Worm (Caenorhabditis elegans) whole organism, late embryonic: ENCODE measurements around the gene F46C5.10.

ENCODE experiments used
- C08G9.2 ChIP-seq: sonication (generic microtip); optimal IDR thresholded peaks from 2 replicates; lab custom pipeline; 2016; ENCODE audit warnings: mild to moderate bottlenecking, missing genetic modification characterization, moderate library complexity, missing compliant biosample characterization
- F13H6.1 ChIP-seq: sonication (generic microtip); optimal IDR thresholded peaks from 2 replicates; lab custom pipeline; 2016; ENCODE audit warnings: missing genetic modification characterization, missing compliant biosample characterization
- K02D7.2 ChIP-seq: sonication (generic microtip); optimal IDR thresholded peaks from 2 replicates; lab custom pipeline; 2017; ENCODE audit warnings: mild to moderate bottlenecking, missing genetic modification characterization, missing compliant biosample characterization
- K09A11.1 ChIP-seq: sonication (generic microtip); optimal IDR thresholded peaks from 2 replicates; lab custom pipeline; 2017; ENCODE audit warnings: antibody characterized with exemption, mild to moderate bottlenecking, missing genetic modification characterization, missing compliant biosample characterization; ENCODE audit not compliant: insufficient read depth
- ahr-1 ChIP-seq: sonication (generic microtip); optimal IDR thresholded peaks from 2 replicates; lab custom pipeline; 2016; ENCODE audit warnings: missing genetic modification characterization, missing compliant biosample characterization
- ama-1 ChIP-seq: fragments of 150-350 bp; optimal IDR thresholded peaks from 2 replicates; lab custom pipeline; 2014
- ceh-14 ChIP-seq: sonication (generic microtip); optimal IDR thresholded peaks from 2 replicates; lab custom pipeline; 2016; ENCODE audit warnings: missing genotype, missing genetic modification characterization, missing compliant biosample characterization
- ceh-18 ChIP-seq: sonication (generic microtip); optimal IDR thresholded peaks from 2 replicates; lab custom pipeline; 2016; ENCODE audit warnings: missing genetic modification characterization, missing compliant biosample characterization
- ceh-24 ChIP-seq: sonication (generic microtip); optimal IDR thresholded peaks from 2 replicates; lab custom pipeline; 2016; ENCODE audit warnings: mild to moderate bottlenecking, missing genetic modification characterization, missing compliant biosample characterization
- ceh-34 ChIP-seq: sonication (generic microtip); optimal IDR thresholded peaks from 2 replicates; lab custom pipeline; 2016; ENCODE audit warnings: mild to moderate bottlenecking, missing genetic modification characterization, missing compliant biosample characterization
- ceh-48 ChIP-seq: sonication (generic microtip); optimal IDR thresholded peaks from 2 replicates; lab custom pipeline; 2016; ENCODE audit warnings: missing genetic modification characterization, inconsistent platforms, missing compliant biosample characterization
- ceh-9 ChIP-seq: sonication (generic microtip); optimal IDR thresholded peaks from 2 replicates; lab custom pipeline; 2016; ENCODE audit warnings: mild to moderate bottlenecking, missing genetic modification characterization, inconsistent platforms, missing compliant biosample characterization
- dmd-4 ChIP-seq: sonication (generic microtip); optimal IDR thresholded peaks from 2 replicates; lab custom pipeline; 2016; ENCODE audit warnings: borderline replicate concordance, missing genetic modification characterization, missing compliant biosample characterization
- elt-4 ChIP-seq: sonication (generic microtip); optimal IDR thresholded peaks from 2 replicates; lab custom pipeline; 2016; ENCODE audit warnings: missing genetic modification characterization, missing compliant biosample characterization
- ets-4 ChIP-seq: sonication (generic microtip); optimal IDR thresholded peaks from 2 replicates; lab custom pipeline; 2016; ENCODE audit warnings: missing genetic modification characterization, missing compliant biosample characterization
- eyg-1 ChIP-seq: sonication (generic microtip); optimal IDR thresholded peaks from 2 replicates; lab custom pipeline; 2016; ENCODE audit warnings: missing genotype, missing genetic modification characterization, missing compliant biosample characterization
- fax-1 ChIP-seq: sonication (generic microtip); optimal IDR thresholded peaks from 2 replicates; lab custom pipeline; 2016; ENCODE audit warnings: missing genotype, missing genetic modification characterization, missing compliant biosample characterization
- fkh-10 ChIP-seq: fragments of 150-350 bp; optimal IDR thresholded peaks from 2 replicates; lab custom pipeline; 2014; ENCODE audit warnings: missing biosample characterization, missing genetic modification reagents, missing genetic modification characterization
- hlh-13 ChIP-seq: fragments of 200-800 bp; sonication (Bioruptor generic); optimal IDR thresholded peaks from 2 replicates; lab custom pipeline; 2018; ENCODE audit warnings: mild to moderate bottlenecking, missing genetic modification characterization, missing compliant biosample characterization
- hlh-30 ChIP-seq: sonication (generic microtip); optimal IDR thresholded peaks from 2 replicates; lab custom pipeline; 2017; ENCODE audit warnings: antibody characterized with exemption, missing genetic modification characterization, missing compliant biosample characterization; ENCODE audit not compliant: insufficient read depth
- madf-2 ChIP-seq: sonication (generic microtip); optimal IDR thresholded peaks from 2 replicates; lab custom pipeline; 2017; ENCODE audit warnings: missing genetic modification characterization, missing compliant biosample characterization
- mec-3 ChIP-seq: sonication (generic microtip); optimal IDR thresholded peaks from 2 replicates; lab custom pipeline; 2016; ENCODE audit warnings: borderline replicate concordance, missing genetic modification characterization, missing compliant biosample characterization
- npax-4 ChIP-seq: sonication (generic microtip); optimal IDR thresholded peaks from 2 replicates; lab custom pipeline; 2016; ENCODE audit warnings: missing genetic modification characterization, missing compliant biosample characterization
- odd-2 ChIP-seq: sonication (generic microtip); optimal IDR thresholded peaks from 2 replicates; lab custom pipeline; 2017; ENCODE audit warnings: antibody characterized with exemption, mild to moderate bottlenecking, missing genetic modification characterization, missing compliant biosample characterization
- pag-3 ChIP-seq: sonication (generic microtip); optimal IDR thresholded peaks from 2 replicates; lab custom pipeline; 2016; ENCODE audit warnings: missing compliant biosample characterization, missing genetic modification characterization, borderline replicate concordance
- pat-9 ChIP-seq: fragments of 200-800 bp; sonication (Bioruptor generic); optimal IDR thresholded peaks from 2 replicates; lab custom pipeline; 2018; ENCODE audit warnings: mild to moderate bottlenecking, missing genetic modification characterization, moderate library complexity, missing compliant biosample characterization
- pax-1 ChIP-seq: fragments of 150-350 bp; optimal IDR thresholded peaks from 2 replicates; lab custom pipeline; 2014; ENCODE audit warnings: missing biosample characterization, missing genetic modification characterization
- pha-4 ChIP-seq: fragments of 150-350 bp; optimal IDR thresholded peaks from 2 replicates; lab custom pipeline; 2018; ENCODE audit warnings: missing biosample characterization, missing genetic modification reagents, missing genetic modification characterization
- pqm-1 ChIP-seq: sonication (generic microtip); optimal IDR thresholded peaks from 2 replicates; lab custom pipeline; 2016; ENCODE audit warnings: missing genetic modification characterization, missing compliant biosample characterization
- rnt-1 ChIP-seq: sonication (generic microtip); optimal IDR thresholded peaks from 2 replicates; lab custom pipeline; 2016; ENCODE audit warnings: missing genetic modification characterization, missing compliant biosample characterization
- sdc-2 ChIP-seq: sonication (generic microtip); optimal IDR thresholded peaks from 2 replicates; lab custom pipeline; 2016; ENCODE audit warnings: missing genotype, missing genetic modification characterization, missing compliant biosample characterization
- sox-2 ChIP-seq: fragments of 200-800 bp; sonication (Bioruptor generic); IDR thresholded peaks from 2 replicates; pipeline ENCODE4 v1.3.6; 2022; ENCODE audit warnings: missing genetic modification reagents, missing genetic modification characterization, missing compliant biosample characterization
- sox-4 ChIP-seq: sonication (generic microtip); optimal IDR thresholded peaks from 2 replicates; lab custom pipeline; 2017; ENCODE audit warnings: mild to moderate bottlenecking, missing genetic modification characterization, inconsistent platforms, missing compliant biosample characterization
- tbx-2 ChIP-seq: sonication (generic microtip); optimal IDR thresholded peaks from 2 replicates; lab custom pipeline; 2016; ENCODE audit warnings: missing genetic modification characterization, missing compliant biosample characterization
- tbx-7 ChIP-seq: sonication (generic microtip); optimal IDR thresholded peaks from 2 replicates; lab custom pipeline; 2016; ENCODE audit warnings: missing genotype, missing genetic modification characterization, missing compliant biosample characterization
- unc-3 ChIP-seq, 2 experiments: fragments of 200-800 bp in 1 of 2; sonication (Bioruptor generic) in 1 of 2; sonication (generic microtip) in 1 of 2; conservative IDR thresholded peaks in 1 of 2; optimal IDR thresholded peaks in 1 of 2; 2 replicates each; pipeline versions ENCODE4 v1.3.6 to Lab custom; 2016 to 2022; ENCODE audit warnings: missing compliant biosample characterization in 2 of 2, missing genetic modification characterization in 2 of 2, missing genetic modification reagents in 1 of 2
- unc-55 ChIP-seq: sonication (generic microtip); optimal IDR thresholded peaks from 2 replicates; lab custom pipeline; 2017; ENCODE audit warnings: missing biosample characterization, missing genetic modification reagents, missing genetic modification characterization

Gene F46C5.10

ce11 chrII:8783451-8783967 lies 35.3 kb downstream of the F46C5.10 start, which contains the start of gene sgn-1:
sgn-1 (minus strand) TSS chrII:8783670.
- no peak for TF ChIP-seq elt-4
- TF ChIP-seq rnt-1 (tag; lab: Kevin White, UChicago), result peak; percentile 37
- TF ChIP-seq ceh-34 (tag; lab: Kevin White, UChicago), result no peak
- TF ChIP-seq hlh-13 (GFP tag; lab: Kevin White, UChicago), result no peak
- no peak for TF ChIP-seq hlh-30 (tag; lab: Kevin White, UChicago)
- TF ChIP-seq pqm-1 (tag; lab: Kevin White, UChicago), result no peak
- TF ChIP-seq pag-3, result no peak
- no peak for TF ChIP-seq fax-1 (tag; lab: Kevin White, UChicago)
- peak; percentile 93 for TF ChIP-seq unc-55 (GFP tag; lab: Kevin White, UChicago)
- no peak for TF ChIP-seq eyg-1 (tag; lab: Kevin White, UChicago)
- TF ChIP-seq sdc-2, result no peak
- TF ChIP-seq K09A11.1 (tag; lab: Kevin White, UChicago), result no peak
- no peak for TF ChIP-seq dmd-4 (tag; lab: Kevin White, UChicago)
- peak; percentile 51 for TF ChIP-seq ceh-18
- TF ChIP-seq unc-3 (GFP tag; conservative IDR thresholded peaks at IDR 0.05; lab: Robert Waterston, UW), result no peak
- no peak for TF ChIP-seq unc-3 (tag; optimal IDR thresholded peaks at IDR 0.05; lab: Kevin White, UChicago)
- no peak for TF ChIP-seq sox-2 (GFP tag; lab: Robert Waterston, UW)
- TF ChIP-seq npax-4 (tag; lab: Kevin White, UChicago), result no peak
- no peak for TF ChIP-seq ceh-14 (tag; lab: Kevin White, UChicago)
- TF ChIP-seq tbx-2, result no peak
- TF ChIP-seq ama-1 (lab: Kevin White, UChicago), result no peak
- no peak for TF ChIP-seq mec-3 (tag; lab: Kevin White, UChicago)
- no peak for TF ChIP-seq pha-4
- TF ChIP-seq pax-1 (tag; lab: Kevin White, UChicago), result no peak
- no peak for TF ChIP-seq madf-2 (tag; lab: Kevin White, UChicago)
- TF ChIP-seq fkh-10 (GFP tag; lab: Kevin White, UChicago), result no peak
- no peak for TF ChIP-seq F13H6.1 (tag; lab: Kevin White, UChicago)
- no peak for TF ChIP-seq C08G9.2 (tag; lab: Kevin White, UChicago)

- TF ChIP-seq odd-2, result no peak
- no peak for TF ChIP-seq ama-1 (lab: Kevin White, UChicago)
- no peak for TF ChIP-seq pha-4
- TF ChIP-seq fkh-10 (GFP tag; lab: Kevin White, UChicago), result no peak
These were observed 42.3 kb downstream of the F46C5.10 start for ce11 chrII:8776504-8776903.

DNA sequence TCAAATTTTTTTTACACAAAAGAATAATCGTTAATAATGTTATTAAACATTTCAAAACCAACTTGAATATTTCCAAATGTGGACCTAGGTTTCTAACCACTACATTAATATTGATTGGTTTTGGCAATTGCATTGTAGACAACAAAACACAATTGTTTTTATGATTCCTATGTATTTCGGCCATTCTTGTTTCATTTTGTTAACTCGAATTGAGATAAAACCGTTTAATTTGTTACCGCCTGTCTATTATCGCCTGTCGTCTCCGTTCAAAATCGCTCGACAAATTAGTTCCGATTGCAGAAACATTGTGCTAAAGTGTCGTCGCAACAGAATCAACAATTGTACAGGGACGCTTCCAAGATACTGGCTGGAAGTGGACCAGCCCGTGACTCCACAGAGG lies 48.2 kb downstream of the F46C5.10 start, which contains the start of gene let-19:
Gene let-19 (plus strand): TSS at position 301 of the 400 bp plus-strand sequence.
- TF ChIP-seq K09A11.1 (tag; lab: Kevin White, UChicago), result no peak
- TF ChIP-seq ceh-48 (tag; lab: Kevin White, UChicago), result no peak
- TF ChIP-seq ets-4 (tag; lab: Kevin White, UChicago), result no peak
- TF ChIP-seq pat-9, result no peak
- no peak for TF ChIP-seq ahr-1
- TF ChIP-seq tbx-7 (tag; lab: Kevin White, UChicago), result no peak
- no peak for TF ChIP-seq ceh-24 (tag; lab: Kevin White, UChicago)
- no peak for TF ChIP-seq sox-4 (tag; lab: Kevin White, UChicago)
- no peak for TF ChIP-seq K02D7.2
- no peak for TF ChIP-seq npax-4 (tag; lab: Kevin White, UChicago)
- TF ChIP-seq odd-2, result no peak
- TF ChIP-seq fax-1 (tag; lab: Kevin White, UChicago), result no peak
- no peak for TF ChIP-seq ceh-14 (tag; lab: Kevin White, UChicago)
- TF ChIP-seq hlh-30 (tag; lab: Kevin White, UChicago), result no peak
- no peak for TF ChIP-seq unc-3 (GFP tag; conservative IDR thresholded peaks at IDR 0.05; lab: Robert Waterston, UW)
- no peak for TF ChIP-seq unc-3 (tag; optimal IDR thresholded peaks at IDR 0.05; lab: Kevin White, UChicago)
- no peak for TF ChIP-seq ceh-9 (tag; lab: Kevin White, UChicago)
